Fruit fly (Drosophila melanogaster) whole organism, prepupa: ENCODE measurements around the gene CG42512.

Source experiments
- Blimp-1 ChIP-seq: fragments of 200-800 bp; sonication (Bioruptor generic); optimal IDR thresholded peaks from 3 replicates; lab custom pipeline; 2017; ENCODE audit warnings: missing biosample characterization, missing genetic modification characterization, mild to moderate bottlenecking, moderate library complexity, missing genetic modification reagents
- CG10669 ChIP-seq: fragments of 200-800 bp; sonication (Bioruptor generic); optimal IDR thresholded peaks from 3 replicates; lab custom pipeline; 2018; ENCODE audit warnings: missing biosample characterization, mild to moderate bottlenecking, missing genetic modification characterization, moderate library complexity
- CG11294 ChIP-seq: fragments of 200-800 bp; sonication (Bioruptor generic); IDR thresholded peaks from 2 replicates; pipeline ENCODE4 v1.3.6; 2022; ENCODE audit warnings: missing biosample characterization, missing genetic modification characterization
- CG11762 ChIP-seq: fragments of 200-800 bp; sonication (Bioruptor generic); optimal IDR thresholded peaks from 3 replicates; lab custom pipeline; 2016; ENCODE audit warnings: missing biosample characterization, missing genetic modification characterization; ENCODE audit not compliant: insufficient read depth
- CG1621 ChIP-seq: fragments of 200-800 bp; sonication (Bioruptor generic); optimal IDR thresholded peaks from 3 replicates; lab custom pipeline; 2018; ENCODE audit warnings: missing biosample characterization, mild to moderate bottlenecking, missing genetic modification characterization
- CG16779 ChIP-seq: fragments of 200-800 bp; sonication (Bioruptor generic); optimal IDR thresholded peaks from 3 replicates; lab custom pipeline; 2017; ENCODE audit warnings: missing biosample characterization, mild to moderate bottlenecking, missing genetic modification characterization
- CG3032 ChIP-seq: fragments of 200-800 bp; optimal IDR thresholded peaks from 2 replicates; lab custom pipeline; 2019; ENCODE audit warnings: missing biosample characterization, mild to moderate bottlenecking, missing genetic modification characterization, moderate library complexity
- CG32006 ChIP-seq: fragments of 200-800 bp; sonication (Bioruptor generic); optimal IDR thresholded peaks from 3 replicates; lab custom pipeline; 2017; ENCODE audit warnings: missing biosample characterization, mild to moderate bottlenecking, missing genetic modification characterization
- CG3919 ChIP-seq: fragments of 200-800 bp; sonication (Bioruptor generic); optimal IDR thresholded peaks from 3 replicates; lab custom pipeline; 2016; ENCODE audit warnings: missing biosample characterization, missing genetic modification characterization
- CG6163 ChIP-seq: fragments of 200-800 bp; sonication (Bioruptor generic); IDR thresholded peaks from 3 replicates; pipeline ENCODE4 v1.3.6; 2022; ENCODE audit warnings: missing biosample characterization, missing genetic modification characterization
- CG6276 ChIP-seq: fragments of 200-800 bp; sonication (Bioruptor generic); optimal IDR thresholded peaks from 2 replicates; lab custom pipeline; 2017; ENCODE audit warnings: missing biosample characterization, mild to moderate bottlenecking, missing genetic modification characterization
- CG6854 ChIP-seq: fragments of 200-800 bp; sonication (Bioruptor generic); optimal IDR thresholded peaks from 2 replicates; lab custom pipeline; 2017; ENCODE audit warnings: missing biosample characterization, mild to moderate bottlenecking, missing genetic modification characterization
- CG7368 ChIP-seq: fragments of 200-800 bp; sonication (Bioruptor generic); optimal IDR thresholded peaks from 3 replicates; lab custom pipeline; 2016; ENCODE audit warnings: missing biosample characterization, missing genetic modification characterization
- CG8119 ChIP-seq: fragments of 200-800 bp; sonication (Bioruptor generic); IDR thresholded peaks from 3 replicates; pipeline ENCODE4 v1.3.6; 2022; ENCODE audit warnings: missing biosample characterization, missing genetic modification characterization
- CG8319 ChIP-seq: fragments of 200-800 bp; sonication (Bioruptor generic); optimal IDR thresholded peaks from 3 replicates; lab custom pipeline; 2016; ENCODE audit warnings: missing biosample characterization, missing genetic modification characterization
- CG8632 ChIP-seq: fragments of 200-800 bp; sonication (Bioruptor generic); optimal IDR thresholded peaks from 3 replicates; lab custom pipeline; 2016; ENCODE audit warnings: missing biosample characterization, missing genetic modification characterization
- CG9139 ChIP-seq: fragments of 200-800 bp; sonication (Bioruptor generic); optimal IDR thresholded peaks from 3 replicates; lab custom pipeline; 2017; ENCODE audit warnings: missing biosample characterization, mild to moderate bottlenecking, missing genetic modification characterization
- Eip75B ChIP-seq: fragments of 200-800 bp; sonication (Bioruptor generic); optimal IDR thresholded peaks from 3 replicates; lab custom pipeline; 2016; ENCODE audit warnings: missing biosample characterization, missing genetic modification characterization
- Eip78C ChIP-seq: fragments of 200-800 bp; sonication (Bioruptor generic); peaks from one replicate; lab custom pipeline; 2016; ENCODE audit warnings: missing biosample characterization, missing genetic modification characterization
- Eip93F ChIP-seq: fragments of 200-800 bp; sonication (Bioruptor generic); optimal IDR thresholded peaks from 2 replicates; lab custom pipeline; 2016; ENCODE audit warnings: missing biosample characterization, mild to moderate bottlenecking, missing genetic modification characterization
- Ets96B ChIP-seq: fragments of 200-800 bp; optimal IDR thresholded peaks from 2 replicates; lab custom pipeline; 2019; ENCODE audit warnings: missing biosample characterization, mild to moderate bottlenecking, missing genetic modification characterization, moderate library complexity
- Gug ChIP-seq: fragments of 200-800 bp; sonication (Bioruptor generic); IDR thresholded peaks from 2 replicates; pipeline ENCODE4 v1.3.6; 2022; ENCODE audit warnings: missing biosample characterization, missing genetic modification characterization
- Hr39 ChIP-seq: fragments of 200-800 bp; sonication (Bioruptor generic); optimal IDR thresholded peaks from 2 replicates; lab custom pipeline; 2016; ENCODE audit warnings: missing biosample characterization, missing genetic modification characterization
- Hr4 ChIP-seq: fragments of 200-800 bp; sonication (Bioruptor generic); optimal IDR thresholded peaks from 3 replicates; lab custom pipeline; 2016; ENCODE audit warnings: missing biosample characterization, missing genetic modification characterization
- Lpt ChIP-seq: fragments of 200-800 bp; sonication (Bioruptor generic); optimal IDR thresholded peaks from 3 replicates; lab custom pipeline; 2016; ENCODE audit warnings: missing biosample characterization, missing genetic modification characterization
- Met ChIP-seq: fragments of 200-800 bp; sonication (Bioruptor generic); optimal IDR thresholded peaks from 3 replicates; lab custom pipeline; 2016; ENCODE audit warnings: missing biosample characterization, missing genetic modification characterization
- OdsH ChIP-seq: fragments of 200-800 bp; sonication (Bioruptor generic); optimal IDR thresholded peaks from 3 replicates; lab custom pipeline; 2016; ENCODE audit warnings: missing biosample characterization, missing genetic modification characterization
- Smox ChIP-seq: fragments of 200-800 bp; sonication (Bioruptor generic); optimal IDR thresholded peaks from 3 replicates; lab custom pipeline; 2016; ENCODE audit warnings: missing biosample characterization, missing genetic modification characterization
- Sox102F ChIP-seq: fragments of 200-800 bp; sonication (Bioruptor generic); optimal IDR thresholded peaks from 2 replicates; lab custom pipeline; 2016; ENCODE audit warnings: missing biosample characterization, mild to moderate bottlenecking, missing genetic modification characterization
- Sox14 ChIP-seq: fragments of 200-800 bp; sonication (Bioruptor generic); optimal IDR thresholded peaks from 3 replicates; lab custom pipeline; 2016; ENCODE audit warnings: missing biosample characterization, missing genetic modification characterization
- Sox15 ChIP-seq: fragments of 200-800 bp; sonication (Bioruptor generic); optimal IDR thresholded peaks from 3 replicates; lab custom pipeline; 2016; ENCODE audit warnings: missing biosample characterization, missing genetic modification characterization
- achi ChIP-seq: fragments of 200-800 bp; sonication (Bioruptor generic); optimal IDR thresholded peaks from 3 replicates; lab custom pipeline; 2016; ENCODE audit warnings: missing biosample characterization, missing genetic modification characterization
- acj6 ChIP-seq: fragments of 200-800 bp; sonication (Bioruptor generic); optimal IDR thresholded peaks from 3 replicates; lab custom pipeline; 2016; ENCODE audit warnings: missing biosample characterization, missing genetic modification characterization
- dac ChIP-seq: fragments of 200-800 bp; sonication (Bioruptor generic); optimal IDR thresholded peaks from 2 replicates; lab custom pipeline; 2017; ENCODE audit warnings: missing biosample characterization, mild to moderate bottlenecking, missing genetic modification characterization
- dsx ChIP-seq: fragments of 200-800 bp; optimal IDR thresholded peaks from 3 replicates; lab custom pipeline; 2019; ENCODE audit warnings: missing biosample characterization, mild to moderate bottlenecking, missing genetic modification characterization, moderate library complexity; ENCODE audit not compliant: poor library complexity, severe bottlenecking
- eg ChIP-seq: fragments of 200-800 bp; sonication (Bioruptor generic); IDR thresholded peaks from 3 replicates; pipeline ENCODE4 v1.3.6; 2022; ENCODE audit warnings: missing biosample characterization, missing genetic modification characterization
- esn ChIP-seq: fragments of 200-800 bp; sonication (Bioruptor generic); optimal IDR thresholded peaks from 2 replicates; lab custom pipeline; 2016; ENCODE audit warnings: missing biosample characterization, mild to moderate bottlenecking, missing genetic modification characterization, moderate library complexity
- fd59A ChIP-seq: fragments of 200-800 bp; sonication (Bioruptor generic); optimal IDR thresholded peaks from 2 replicates; lab custom pipeline; 2017; ENCODE audit warnings: missing biosample characterization, mild to moderate bottlenecking, missing genetic modification characterization, missing genetic modification reagents
- fd85E ChIP-seq: fragments of 200-800 bp; sonication (Bioruptor generic); optimal IDR thresholded peaks from 3 replicates; lab custom pipeline; 2016; ENCODE audit warnings: missing biosample characterization, missing genetic modification characterization
- lz ChIP-seq: fragments of 200-800 bp; sonication (Bioruptor generic); optimal IDR thresholded peaks from 3 replicates; lab custom pipeline; 2016; ENCODE audit warnings: missing biosample characterization, missing genetic modification characterization
- net ChIP-seq: fragments of 200-800 bp; sonication (Bioruptor generic); optimal IDR thresholded peaks from 3 replicates; lab custom pipeline; 2016; ENCODE audit warnings: missing biosample characterization, missing genetic modification characterization
- pdm3 ChIP-seq: fragments of 200-800 bp; sonication (Bioruptor generic); optimal IDR thresholded peaks from 3 replicates; lab custom pipeline; 2016; ENCODE audit warnings: missing biosample characterization, missing genetic modification characterization
- salr ChIP-seq, 2 experiments: fragments of 200-800 bp; sonication (Bioruptor generic); optimal IDR thresholded peaks; 3 replicates each; lab custom pipeline; 2016 to 2018; ENCODE audit warnings: missing biosample characterization in 2 of 2, missing genetic modification characterization in 2 of 2, mild to moderate bottlenecking in 1 of 2
- spab ChIP-seq: fragments of 200-800 bp; sonication (Bioruptor generic); optimal IDR thresholded peaks from 2 replicates; lab custom pipeline; 2017; ENCODE audit warnings: missing biosample characterization, mild to moderate bottlenecking, missing genetic modification characterization, missing genetic modification reagents
- ss ChIP-seq, 2 experiments: fragments of 200-800 bp; sonication (Bioruptor generic); optimal IDR thresholded peaks; 2 replicates in 1 of 2; 3 replicates in 1 of 2; lab custom pipeline; 2017 to 2018; ENCODE audit warnings: mild to moderate bottlenecking in 2 of 2, missing biosample characterization in 2 of 2, missing genetic modification characterization in 2 of 2, moderate library complexity in 1 of 2
- svp ChIP-seq: fragments of 200-800 bp; sonication (Bioruptor generic); peaks from one replicate; lab custom pipeline; 2016; ENCODE audit warnings: missing biosample characterization, missing genetic modification characterization
- topi ChIP-seq: fragments of 200-800 bp; sonication (Bioruptor generic); optimal IDR thresholded peaks from 3 replicates; lab custom pipeline; 2016; ENCODE audit warnings: missing biosample characterization, missing genetic modification characterization

CG42512 gene

dm6 chrX:16689966-16690365 lies 38.8 kb downstream of the CG42512 start:
- peak; percentile 37 for TF ChIP-seq Eip78C (GFP tag; lab: Kevin White, UChicago)
- no peak for TF ChIP-seq lz (GFP tag; lab: Kevin White, UChicago)
- no peak for TF ChIP-seq CG11762 (GFP tag; lab: Kevin White, UChicago)
- no peak for TF ChIP-seq CG1621
- TF ChIP-seq Eip75B (GFP tag; lab: Kevin White, UChicago) = no peak
- TF ChIP-seq Ets96B (tag; lab: Kevin White, UChicago) = peak; percentile 10
- TF ChIP-seq svp (GFP tag; lab: Kevin White, UChicago) = peak; percentile 9
- no peak for TF ChIP-seq CG9139 (GFP tag; lab: Kevin White, UChicago)
- no peak for TF ChIP-seq Hr39
- TF ChIP-seq Sox14 = no peak
- TF ChIP-seq salr (GFP tag; optimal IDR thresholded peaks at IDR 0.05; lab: Kevin White, UChicago) = no peak
- TF ChIP-seq CG6163 = 0 out of 3 replicates have a peak, but pooled peaks have one; percentile 6
- no peak for TF ChIP-seq topi
- TF ChIP-seq CG3919 (GFP tag; lab: Kevin White, UChicago) = no peak
- no peak for TF ChIP-seq CG16779 (tag; lab: Kevin White, UChicago)
- peak; percentile 51; the same call in 1 of the 3 replicates for TF ChIP-seq CG8119
- TF ChIP-seq Blimp-1 (GFP tag; lab: Kevin White, UChicago) = no peak
- no peak for TF ChIP-seq CG10669 (GFP tag; lab: Kevin White, UChicago)
- TF ChIP-seq spab = no peak
- no peak for TF ChIP-seq CG7368 (GFP tag; lab: Kevin White, UChicago)
- no peak for TF ChIP-seq eg (GFP tag; lab: Robert Waterston, UW)
- TF ChIP-seq CG8319 (GFP tag; lab: Kevin White, UChicago) = no peak
- TF ChIP-seq fd59A (GFP tag; lab: Kevin White, UChicago) = no peak
- no peak for TF ChIP-seq achi (GFP tag; lab: Kevin White, UChicago)
- TF ChIP-seq CG3032 = peak; percentile 5
- TF ChIP-seq dsx (GFP tag; lab: Kevin White, UChicago) = peak; percentile 30

dm6 chrX:16690499-16690898 lies 39.3 kb downstream of the CG42512 start:
- no peak for TF ChIP-seq CG6276 (GFP tag; lab: Kevin White, UChicago)
- TF ChIP-seq svp (GFP tag; lab: Kevin White, UChicago) = no peak
- TF ChIP-seq Hr39 = no peak
- TF ChIP-seq Met (GFP tag; lab: Kevin White, UChicago) = no peak
- TF ChIP-seq ss (GFP tag; optimal IDR thresholded peaks at IDR 0.05; lab: Kevin White, UChicago) = no peak
- TF ChIP-seq CG9139 (GFP tag; lab: Kevin White, UChicago) = no peak
- TF ChIP-seq Eip78C (GFP tag; lab: Kevin White, UChicago) = peak; percentile 72
- TF ChIP-seq Gug (GFP tag; lab: Robert Waterston, UW) = peak; percentile 16; the same call in 1 of the 2 replicates
- TF ChIP-seq Hr4 = peak; percentile 24
- no peak for TF ChIP-seq net (GFP tag; lab: Kevin White, UChicago)
- TF ChIP-seq CG6163 = peak; percentile 49; the same call in 1 of the 3 replicates
- TF ChIP-seq CG1621 = no peak
- no peak for TF ChIP-seq CG10669 (GFP tag; lab: Kevin White, UChicago)
- no peak for TF ChIP-seq dsx (GFP tag; lab: Kevin White, UChicago)
- TF ChIP-seq spab = no peak
- TF ChIP-seq fd85E (GFP tag; lab: Kevin White, UChicago) = no peak
- TF ChIP-seq Sox102F (GFP tag; lab: Kevin White, UChicago) = no peak
- peak; percentile 44 for TF ChIP-seq achi (GFP tag; lab: Kevin White, UChicago)
- peak; percentile 17 for TF ChIP-seq CG32006
- no peak for TF ChIP-seq CG3032
- TF ChIP-seq CG8319 (GFP tag; lab: Kevin White, UChicago) = no peak
- peak; percentile 25 for TF ChIP-seq Eip75B (GFP tag; lab: Kevin White, UChicago)
- TF ChIP-seq CG8632 = no peak
- TF ChIP-seq acj6 (GFP tag; lab: Kevin White, UChicago) = peak; percentile 21
- TF ChIP-seq Eip93F (GFP tag; lab: Kevin White, UChicago) = no peak
- TF ChIP-seq CG11294 (GFP tag; lab: Robert Waterston, UW) = no peak
- TF ChIP-seq CG11762 (GFP tag; lab: Kevin White, UChicago) = no peak
- TF ChIP-seq CG6854 (GFP tag; lab: Kevin White, UChicago) = no peak
- peak; percentile 33 for TF ChIP-seq Sox14
- no peak for TF ChIP-seq dac (GFP tag; lab: Kevin White, UChicago)
- peak; percentile 43 for TF ChIP-seq pdm3
- TF ChIP-seq Sox15 (GFP tag; lab: Kevin White, UChicago) = no peak
- no peak for TF ChIP-seq topi
- peak; percentile 15 for TF ChIP-seq OdsH (GFP tag; lab: Kevin White, UChicago)
- no peak for TF ChIP-seq CG8119
- no peak for TF ChIP-seq esn (GFP tag; lab: Kevin White, UChicago)
- TF ChIP-seq Smox (GFP tag; lab: Kevin White, UChicago) = no peak
- TF ChIP-seq lz (GFP tag; lab: Kevin White, UChicago) = no peak
- TF ChIP-seq Lpt (GFP tag; lab: Kevin White, UChicago) = peak; percentile 17
- no peak for TF ChIP-seq eg (GFP tag; lab: Robert Waterston, UW)
